Worm (Caenorhabditis elegans) whole organism, L3 larva: ENCODE data around the gene slc-9B.1.

Experiments
- ama-1 ChIP-seq: fragments of 150-350 bp; optimal IDR thresholded peaks from 2 replicates; lab custom pipeline; 2018
- daf-12 ChIP-seq: fragments of 150-350 bp; optimal IDR thresholded peaks from 2 replicates; lab custom pipeline; 2014; ENCODE audit warnings: missing biosample characterization, missing genetic modification reagents, missing genetic modification characterization
- nhr-12 ChIP-seq: fragments of 150-350 bp; optimal IDR thresholded peaks from 2 replicates; lab custom pipeline; 2014; ENCODE audit warnings: missing biosample characterization, missing genetic modification characterization
- tbx-2 ChIP-seq: sonication (generic microtip); optimal IDR thresholded peaks from 2 replicates; lab custom pipeline; 2016; ENCODE audit warnings: mild to moderate bottlenecking, missing genetic modification characterization, missing compliant biosample characterization

ce11 chrX:10321401-10321800, 42.0 kb downstream of the slc-9B.1 start:
- TF ChIP-seq nhr-12 (tag; lab: Kevin White, UChicago): no peak
- no peak for TF ChIP-seq tbx-2 (tag; lab: Kevin White, UChicago)
- TF ChIP-seq daf-12 (tag; lab: Kevin White, UChicago): no peak
- no peak for TF ChIP-seq ama-1
